Worm (Caenorhabditis elegans): ENCODE results near the gene H28G03.2.

ce11 chrX:5164054-5164453 lies 41.5 kb upstream of the H28G03.2 start:
- TF ChIP-seq tag-97 (GFP tag; IDR thresholded peaks at IDR 0.05): no peak
- TF ChIP-seq fkh-10 (GFP tag; optimal IDR thresholded peaks at IDR 0.05): no peak
- no peak for TF ChIP-seq dpl-1 (GFP tag; optimal IDR thresholded peaks at IDR 0.05)
- no peak for TF ChIP-seq mdt-29 (GFP tag; IDR thresholded peaks at IDR 0.05)
- TF ChIP-seq pha-4 (GFP tag; IDR thresholded peaks at IDR 0.05): no peak
- no peak for TF ChIP-seq pha-4 (tag; optimal IDR thresholded peaks at IDR 0.05)
- no peak for TF ChIP-seq Y5F2A.4 (GFP tag; optimal IDR thresholded peaks at IDR 0.05)
- TF ChIP-seq lin-39 (tag; optimal IDR thresholded peaks at IDR 0.05): no peak
- TF ChIP-seq aly-2 (tag; optimal IDR thresholded peaks at IDR 0.05): no peak
- no peak for TF ChIP-seq zag-1 (tag; optimal IDR thresholded peaks at IDR 0.05)
- no peak for TF ChIP-seq skn-1 (tag; optimal IDR thresholded peaks at IDR 0.05)
- TF ChIP-seq daf-16 (GFP tag; optimal IDR thresholded peaks at IDR 0.05): no peak
- TF ChIP-seq daf-16 (tag; optimal IDR thresholded peaks at IDR 0.05): no peak
- no peak for TF ChIP-seq ama-1 (optimal IDR thresholded peaks at IDR 0.05)

Data from whole organism, L4 larva.